Worm (Caenorhabditis elegans) whole organism, dauer: Measurements from ENCODE around the gene mks-1.

Experiments
- unc-62 ChIP-seq: sonication (generic microtip); optimal IDR thresholded peaks from 2 replicates; lab custom pipeline; 2017; ENCODE audit warnings: missing biosample characterization, missing genetic modification reagents, missing genetic modification characterization

mks-1 gene

DNA sequence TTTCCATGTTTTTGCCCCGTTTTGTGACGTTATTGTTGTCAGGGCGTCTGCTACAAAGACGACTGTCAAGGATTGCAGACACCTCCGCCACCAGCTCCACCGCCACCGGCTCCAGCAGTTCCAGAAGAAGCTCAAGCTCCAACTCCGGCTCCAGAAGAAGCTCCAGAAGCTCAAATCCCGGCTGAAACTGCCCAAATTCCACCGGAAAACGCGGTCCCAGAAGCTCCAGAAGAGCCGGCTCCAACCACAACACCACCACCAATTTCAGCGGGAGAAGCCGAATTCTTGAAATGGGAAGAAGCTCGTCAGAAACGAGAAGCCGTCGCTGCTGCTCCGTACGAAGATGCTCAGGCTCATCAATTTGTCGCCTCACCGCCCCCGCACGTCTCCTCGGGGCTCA is 9.3 kb upstream of the mks-1 start:
- TF ChIP-seq unc-62 (GFP tag; lab: Kevin White, UChicago): no peak

DNA sequence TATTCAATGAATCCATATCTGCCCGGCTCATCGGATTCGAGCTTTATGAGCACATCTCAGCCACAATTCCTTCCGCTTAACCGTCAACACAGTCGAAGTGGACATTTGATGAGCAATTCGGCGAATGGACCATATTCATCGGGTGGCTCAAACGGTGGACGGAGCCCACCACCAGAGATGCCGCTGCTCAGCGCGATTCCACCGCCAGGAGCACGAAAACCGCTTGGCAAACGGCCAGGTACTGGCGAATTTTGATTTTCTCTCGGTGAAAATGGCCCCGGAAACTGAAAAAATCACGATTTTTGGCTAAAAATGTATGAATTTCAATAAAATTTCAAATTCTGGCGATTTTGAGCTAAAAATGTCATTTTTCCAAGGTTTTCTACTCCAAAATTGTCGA is 6.2 kb upstream of the mks-1 start:
- TF ChIP-seq unc-62 (GFP tag; lab: Kevin White, UChicago): no peak

DNA sequence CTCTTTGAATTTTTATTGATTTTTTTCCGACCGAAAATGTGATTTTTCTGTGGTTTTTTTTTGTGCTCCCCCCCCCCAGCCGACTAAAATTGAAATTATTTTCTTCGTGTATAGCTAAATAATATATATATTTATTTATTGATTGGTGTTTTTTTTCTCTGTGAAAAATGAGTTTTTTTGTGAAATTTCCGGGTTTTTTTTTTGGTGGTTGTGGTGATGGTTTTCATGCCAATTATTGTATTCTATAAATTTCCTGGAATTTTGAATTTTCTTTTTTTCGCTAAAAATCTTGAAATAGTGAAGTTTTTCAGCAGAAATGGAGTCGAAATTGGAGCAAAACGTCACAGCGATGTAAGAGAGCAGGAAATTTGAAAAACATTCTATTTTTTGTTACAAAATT is 2.7 kb upstream of the mks-1 start, which contains the start of gene lmtr-5:
lmtr-5 (plus strand) TSS at position 301 of the 400 bp plus-strand sequence.
- TF ChIP-seq unc-62 (GFP tag; lab: Kevin White, UChicago): no peak

DNA sequence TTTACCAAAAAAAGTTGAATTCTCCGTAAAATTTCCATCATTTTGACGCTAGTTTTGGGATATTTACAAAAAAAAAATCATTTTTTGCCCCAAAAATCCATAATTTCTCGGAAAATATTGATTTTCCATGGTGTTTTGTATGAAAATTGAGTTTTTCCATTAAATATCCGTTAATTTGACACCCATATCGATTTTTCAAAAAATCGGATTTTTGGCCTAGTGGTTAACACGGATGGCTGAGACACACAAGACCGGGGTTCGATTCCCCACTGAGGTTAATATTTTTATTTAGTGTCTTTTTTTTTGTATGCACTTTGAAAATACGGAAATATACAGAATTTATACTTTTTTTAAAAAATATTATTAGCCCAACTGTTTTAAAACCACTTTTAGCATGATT is 848 bp upstream of the mks-1 start:
- TF ChIP-seq unc-62 (GFP tag; lab: Kevin White, UChicago): no peak

ce11 chrIII:3188564-3188963 is 2.5 kb downstream of the mks-1 start:
- no peak for TF ChIP-seq unc-62 (GFP tag; lab: Kevin White, UChicago)

DNA sequence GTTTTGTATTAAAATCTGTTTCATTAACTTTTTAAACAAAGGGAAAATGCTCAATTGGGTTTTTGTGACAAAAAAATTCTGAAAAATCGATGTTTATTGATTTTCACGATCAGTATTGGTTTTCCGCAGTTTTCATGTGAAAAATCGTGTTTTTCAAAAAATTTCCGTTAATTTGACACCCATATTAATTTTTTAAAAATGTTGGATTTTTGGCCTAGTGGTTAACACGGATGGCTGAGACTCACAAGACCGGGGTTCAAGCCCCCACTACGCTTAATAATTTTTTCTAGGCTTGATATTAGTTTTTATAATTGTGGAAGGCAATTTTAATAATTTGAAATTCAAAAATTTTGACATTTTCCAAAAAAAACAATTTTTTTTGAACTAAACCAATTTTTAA is 4.6 kb downstream of the mks-1 start:
- no peak for TF ChIP-seq unc-62 (GFP tag; lab: Kevin White, UChicago)

- no peak for TF ChIP-seq unc-62 (GFP tag; lab: Kevin White, UChicago)
These were observed 5.1 kb downstream of the mks-1 start, which contains the start of gene R148.8 for ce11 chrIII:3191195-3191594. R148.8 (plus strand) TSS chrIII:3191495.

- TF ChIP-seq unc-62 (GFP tag; lab: Kevin White, UChicago): no peak
These were observed 5.6 kb downstream of the mks-1 start for ce11 chrIII:3191729-3192128.

- TF ChIP-seq unc-62 (GFP tag; lab: Kevin White, UChicago): no peak
These were observed 11.8 kb downstream of the mks-1 start for ce11 chrIII:3197904-3198303.

ce11 chrIII:3198307-3198706 is 12.2 kb downstream of the mks-1 start, which contains the start of gene R148.7:
R148.7 (minus strand) TSS chrIII:3198407.
- no peak for TF ChIP-seq unc-62 (GFP tag; lab: Kevin White, UChicago)

- no peak for TF ChIP-seq unc-62 (GFP tag; lab: Kevin White, UChicago)
These were observed 13.3 kb downstream of the mks-1 start, which contains the start of gene heh-1 for ce11 chrIII:3199416-3199815. heh-1 (minus strand) TSS chrIII:3199516.

- no peak for TF ChIP-seq unc-62 (GFP tag; lab: Kevin White, UChicago)
These were observed 14.5 kb downstream of the mks-1 start for ce11 chrIII:3200563-3200962.

ce11 chrIII:3203589-3203988 is 17.5 kb downstream of the mks-1 start:
- no peak for TF ChIP-seq unc-62 (GFP tag; lab: Kevin White, UChicago)

ce11 chrIII:3219050-3219449 is 33.0 kb downstream of the mks-1 start, which contains the start of gene frm-8:
frm-8 (minus strand) TSS chrIII:3219150.
- no peak for TF ChIP-seq unc-62 (GFP tag; lab: Kevin White, UChicago)

ce11 chrIII:3220287-3220686 is 34.2 kb downstream of the mks-1 start:
- TF ChIP-seq unc-62 (GFP tag; lab: Kevin White, UChicago): no peak

- TF ChIP-seq unc-62 (GFP tag; lab: Kevin White, UChicago): no peak
These were observed 36.6 kb downstream of the mks-1 start for ce11 chrIII:3222707-3223106.

- no peak for TF ChIP-seq unc-62 (GFP tag; lab: Kevin White, UChicago)
These were observed 38.0 kb downstream of the mks-1 start for ce11 chrIII:3224102-3224501.

DNA sequence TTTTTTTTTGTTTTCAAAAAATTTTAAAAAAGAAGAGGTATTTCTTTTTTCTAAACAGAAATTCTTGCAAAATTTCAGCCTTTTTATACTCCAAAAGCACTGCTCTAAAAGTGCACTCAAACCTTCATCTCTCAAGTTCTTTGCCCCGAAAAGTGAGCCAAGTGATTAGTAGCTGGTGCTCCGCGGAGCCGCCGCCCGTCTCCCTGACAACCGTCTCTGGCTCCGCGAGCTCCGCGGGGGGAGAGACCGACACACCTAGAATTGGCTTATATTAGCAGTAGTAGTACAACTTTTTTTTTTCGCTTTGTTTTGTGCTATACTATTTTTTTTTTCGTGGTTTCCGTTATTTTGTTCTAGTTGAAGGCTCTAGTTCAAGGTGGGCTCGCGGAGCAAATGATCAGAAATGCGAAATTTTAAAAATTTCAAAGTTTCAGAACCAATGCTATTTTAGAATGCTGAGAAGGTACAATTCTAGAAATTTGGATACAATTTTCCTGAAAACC is 46.6 kb downstream of the mks-1 start, which contains the start of gene Y53G8AL.1:
Y53G8AL.1 (plus strand) TSS at position 453 of the 503 bp plus-strand sequence.
- no peak for TF ChIP-seq unc-62 (GFP tag; lab: Kevin White, UChicago)
